Worm (Caenorhabditis elegans) whole organism, young adult: ENCODE data around the gene Y53C12B.1.

Source experiments
- B0261.1 ChIP-seq: sonication (generic microtip); optimal IDR thresholded peaks from 2 replicates; lab custom pipeline; 2016; ENCODE audit warnings: mild to moderate bottlenecking, missing genetic modification characterization, moderate library complexity, missing compliant biosample characterization
- F33H1.4 ChIP-seq: fragments of 200-800 bp; sonication (Bioruptor generic); IDR thresholded peaks from 2 replicates; pipeline ENCODE4 v1.3.6; 2022; ENCODE audit warnings: missing genetic modification reagents, missing genetic modification characterization, missing compliant biosample characterization
- F39B2.1 ChIP-seq: fragments of 200-800 bp; sonication (Bioruptor generic); IDR thresholded peaks from 2 replicates; pipeline ENCODE4 v1.3.6; 2022; ENCODE audit warnings: missing genetic modification reagents, missing genetic modification characterization, missing compliant biosample characterization
- F49E8.2 ChIP-seq: sonication (generic microtip); optimal IDR thresholded peaks from 3 replicates; lab custom pipeline; 2017; ENCODE audit warnings: missing genetic modification characterization, mild to moderate bottlenecking, missing compliant biosample characterization, antibody characterized with exemption, moderate library complexity; ENCODE audit not compliant: insufficient read depth
- F57A8.1 ChIP-seq: fragments of 200-800 bp; sonication (Bioruptor generic); optimal IDR thresholded peaks from 2 replicates; lab custom pipeline; 2018; ENCODE audit warnings: mild to moderate bottlenecking, missing genetic modification characterization, moderate library complexity, missing compliant biosample characterization
- F57C9.4 ChIP-seq: sonication (generic microtip); optimal IDR thresholded peaks from 2 replicates; lab custom pipeline; 2017; ENCODE audit warnings: mild to moderate bottlenecking, missing genetic modification characterization, missing compliant biosample characterization
- K12H6.12 ChIP-seq: fragments of 200-800 bp; sonication (Bioruptor generic); optimal IDR thresholded peaks from 2 replicates; lab custom pipeline; 2018; ENCODE audit warnings: mild to moderate bottlenecking, missing genetic modification characterization, missing compliant biosample characterization
- T07F8.4 ChIP-seq: sonication (generic microtip); optimal IDR thresholded peaks from 2 replicates; lab custom pipeline; 2016; ENCODE audit warnings: mild to moderate bottlenecking, missing genetic modification characterization, moderate library complexity, missing compliant biosample characterization
- ZK185.1 ChIP-seq: sonication (generic microtip); optimal IDR thresholded peaks from 2 replicates; lab custom pipeline; 2016; ENCODE audit warnings: mild to moderate bottlenecking, missing genetic modification characterization, missing compliant biosample characterization; ENCODE audit not compliant: poor library complexity, severe bottlenecking
- ama-1 ChIP-seq, 3 experiments: fragments of 150-350 bp in 1 of 3; sonication (generic microtip) in 2 of 3; optimal IDR thresholded peaks; 2 replicates each; lab custom pipeline; 2014 to 2018; ENCODE audit warnings: missing biosample characterization in 2 of 3, missing genetic modification characterization in 2 of 3, missing genetic modification reagents in 2 of 3
- aptf-3 ChIP-seq: fragments of 200-800 bp; sonication (Bioruptor generic); IDR thresholded peaks from 2 replicates; pipeline ENCODE4 v1.3.6; 2022; ENCODE audit warnings: missing genetic modification characterization, missing compliant biosample characterization
- athp-1 ChIP-seq: sonication (generic microtip); optimal IDR thresholded peaks from 2 replicates; lab custom pipeline; 2017; ENCODE audit warnings: mild to moderate bottlenecking, missing genetic modification characterization, missing compliant biosample characterization
- attf-3 ChIP-seq: fragments of 200-800 bp; sonication (Bioruptor generic); conservative IDR thresholded peaks from 2 replicates; pipeline ENCODE4 v1.3.6; 2022; ENCODE audit warnings: missing genetic modification reagents, missing genetic modification characterization, missing compliant biosample characterization
- bed-2 ChIP-seq: fragments of 200-800 bp; sonication (Bioruptor generic); IDR thresholded peaks from 2 replicates; pipeline ENCODE4 v1.3.6; 2022; ENCODE audit warnings: missing genetic modification reagents, missing genetic modification characterization, missing compliant biosample characterization
- ccch-3 ChIP-seq: fragments of 200-800 bp; sonication (Bioruptor generic); optimal IDR thresholded peaks from 2 replicates; lab custom pipeline; 2018; ENCODE audit warnings: mild to moderate bottlenecking, missing genetic modification characterization, missing compliant biosample characterization
- cebp-1 ChIP-seq, 2 experiments: fragments of 200-800 bp in 1 of 2; sonication (Bioruptor generic) in 1 of 2; sonication (generic microtip) in 1 of 2; IDR thresholded peaks in 1 of 2; optimal IDR thresholded peaks in 1 of 2; 2 replicates each; pipeline versions ENCODE4 v1.3.6 to Lab custom; 2017 to 2022; ENCODE audit warnings: missing compliant biosample characterization in 2 of 2, missing genetic modification characterization in 2 of 2, mild to moderate bottlenecking in 1 of 2, missing genetic modification reagents in 1 of 2, moderate library complexity in 1 of 2
- cebp-2 ChIP-seq: fragments of 200-800 bp; sonication (Bioruptor generic); IDR thresholded peaks from 2 replicates; pipeline ENCODE4 v1.3.6; 2022; ENCODE audit warnings: missing genetic modification characterization, missing compliant biosample characterization
- ceh-100 ChIP-seq: fragments of 200-800 bp; sonication (Bioruptor generic); IDR thresholded peaks from 2 replicates; pipeline ENCODE4 v1.3.6; 2022; ENCODE audit warnings: missing genetic modification reagents, missing genetic modification characterization, missing compliant biosample characterization
- ceh-58 ChIP-seq: fragments of 200-800 bp; sonication (Bioruptor generic); IDR thresholded peaks from 2 replicates; pipeline ENCODE4 v1.3.6; 2022; ENCODE audit warnings: missing genetic modification characterization, missing compliant biosample characterization
- ceh-79 ChIP-seq: sonication (generic microtip); optimal IDR thresholded peaks from 2 replicates; lab custom pipeline; 2017; ENCODE audit warnings: mild to moderate bottlenecking, missing genetic modification characterization, missing compliant biosample characterization
- chd-7 ChIP-seq: sonication (generic microtip); optimal IDR thresholded peaks from 2 replicates; lab custom pipeline; 2016; ENCODE audit warnings: mild to moderate bottlenecking, missing genetic modification characterization, moderate library complexity, missing compliant biosample characterization
- egl-18 ChIP-seq: fragments of 200-800 bp; sonication (Bioruptor generic); IDR thresholded peaks from 2 replicates; pipeline ENCODE4 v1.3.6; 2022; ENCODE audit warnings: missing genetic modification reagents, missing genetic modification characterization, missing compliant biosample characterization
- fkh-3 ChIP-seq: sonication (generic microtip); optimal IDR thresholded peaks from 2 replicates; lab custom pipeline; 2016; ENCODE audit warnings: mild to moderate bottlenecking, missing genetic modification characterization, missing compliant biosample characterization
- him-1 ChIP-seq: sonication (generic microtip); optimal IDR thresholded peaks from 2 replicates; lab custom pipeline; 2016; ENCODE audit warnings: missing genotype, missing genetic modification reagents, missing genetic modification characterization, missing compliant biosample characterization
- hlh-12 ChIP-seq: sonication (generic microtip); optimal IDR thresholded peaks from 2 replicates; lab custom pipeline; 2016; ENCODE audit warnings: missing genetic modification characterization, missing compliant biosample characterization
- hsf-1 ChIP-seq: fragments of 200-800 bp; sonication (Bioruptor generic); IDR thresholded peaks from 2 replicates; pipeline ENCODE4 v1.3.6; 2022; ENCODE audit warnings: missing genetic modification reagents, missing genetic modification characterization, missing compliant biosample characterization
- lin-40 ChIP-seq: sonication (generic microtip); optimal IDR thresholded peaks from 2 replicates; lab custom pipeline; 2016; ENCODE audit warnings: missing genetic modification characterization, mild to moderate bottlenecking, missing compliant biosample characterization, missing genotype, missing genetic modification reagents
- madf-3 ChIP-seq: fragments of 200-800 bp; sonication (Bioruptor generic); IDR thresholded peaks from 2 replicates; pipeline ENCODE4 v1.3.6; 2022; ENCODE audit warnings: missing genetic modification reagents, missing genetic modification characterization, missing compliant biosample characterization
- mel-28 ChIP-seq: sonication (generic microtip); optimal IDR thresholded peaks from 2 replicates; lab custom pipeline; 2016; ENCODE audit warnings: borderline replicate concordance, mild to moderate bottlenecking, missing genetic modification characterization, missing compliant biosample characterization
- nhr-120 ChIP-seq: fragments of 200-800 bp; sonication (Bioruptor generic); IDR thresholded peaks from 2 replicates; pipeline ENCODE4 v1.3.6; 2022; ENCODE audit warnings: missing genetic modification characterization, missing compliant biosample characterization
- pbrm-1 ChIP-seq: fragments of 200-800 bp; sonication (Bioruptor generic); IDR thresholded peaks from 2 replicates; pipeline ENCODE4 v1.3.6; 2022; ENCODE audit warnings: missing genetic modification reagents, missing genetic modification characterization, missing compliant biosample characterization
- pha-4 ChIP-seq: fragments of 150-350 bp; sonication (generic microtip); optimal IDR thresholded peaks from 2 replicates; lab custom pipeline; 2014; ENCODE audit warnings: missing biosample characterization, missing genetic modification reagents, missing genetic modification characterization
- rec-8 ChIP-seq, 2 experiments: sonication (generic microtip); optimal IDR thresholded peaks; 2 replicates each; lab custom pipeline; 2016; ENCODE audit warnings: mild to moderate bottlenecking in 2 of 2, missing genetic modification characterization in 2 of 2, missing genetic modification reagents in 2 of 2, missing genotype in 2 of 2, missing biosample characterization in 1 of 2, missing compliant biosample characterization in 1 of 2, moderate library complexity in 1 of 2
- sdz-38 ChIP-seq: sonication (generic microtip); optimal IDR thresholded peaks from 2 replicates; lab custom pipeline; 2016; ENCODE audit warnings: missing genotype, missing genetic modification characterization, missing compliant biosample characterization
- somi-1 ChIP-seq: fragments of 200-800 bp; sonication (Bioruptor generic); optimal IDR thresholded peaks from 2 replicates; lab custom pipeline; 2018; ENCODE audit warnings: mild to moderate bottlenecking, missing genetic modification characterization, missing compliant biosample characterization
- tbp1 ChIP-seq: fragments of 200-800 bp; sonication (Bioruptor generic); optimal IDR thresholded peaks from 2 replicates; lab custom pipeline; 2018; ENCODE audit warnings: mild to moderate bottlenecking, missing genetic modification characterization, missing compliant biosample characterization
- zfh-2 ChIP-seq: fragments of 200-800 bp; sonication (Bioruptor generic); conservative IDR thresholded peaks from 2 replicates; pipeline ENCODE4 v1.3.6; 2022; ENCODE audit warnings: missing genetic modification reagents, missing genetic modification characterization, missing compliant biosample characterization
- zim-3 ChIP-seq: sonication (generic microtip); optimal IDR thresholded peaks from 2 replicates; lab custom pipeline; 2017; ENCODE audit warnings: mild to moderate bottlenecking, missing genetic modification characterization, moderate library complexity, missing compliant biosample characterization
- ztf-18 ChIP-seq: sonication (generic microtip); optimal IDR thresholded peaks from 2 replicates; lab custom pipeline; 2016; ENCODE audit warnings: missing genotype, mild to moderate bottlenecking, missing genetic modification characterization, missing compliant biosample characterization
- ztf-25 ChIP-seq: fragments of 200-800 bp; sonication (Bioruptor generic); IDR thresholded peaks from 2 replicates; pipeline ENCODE4 v1.3.6; 2022; ENCODE audit warnings: missing genetic modification reagents, missing genetic modification characterization, missing compliant biosample characterization
- ztf-26 ChIP-seq: sonication (generic microtip); optimal IDR thresholded peaks from 2 replicates; lab custom pipeline; 2017; ENCODE audit warnings: missing genetic modification characterization, missing compliant biosample characterization
- ztf-28 ChIP-seq: fragments of 200-800 bp; sonication (Bioruptor generic); IDR thresholded peaks from 2 replicates; pipeline ENCODE4 v1.3.6; 2022; ENCODE audit warnings: missing genetic modification reagents, missing genetic modification characterization, missing compliant biosample characterization

The Y53C12B.1 gene

ce11 chrII:9774653-9775052, 28.8 kb upstream of the Y53C12B.1 start (continued):
- TF ChIP-seq K12H6.12 (tag; lab: Kevin White, UChicago) (no peak), zim-3 (tag; lab: Kevin White, UChicago) (peak; percentile 75), sdz-38 (tag; lab: Kevin White, UChicago) (no peak), zfh-2 (GFP tag; lab: Robert Waterston, UW) (no peak), attf-3 (GFP tag; lab: Robert Waterston, UW) (peak; percentile 66), ceh-79 (tag; lab: Kevin White, UChicago) (no peak), nhr-120 (no peak), ztf-28 (GFP tag; lab: Robert Waterston, UW) (peak; percentile 76; the same call in 1 of the 2 replicates), ztf-18 (tag; lab: Kevin White, UChicago) (peak; percentile 65), lin-40 (peak; percentile 68), F49E8.2 (tag; lab: Kevin White, UChicago) (peak; percentile 20)

- no peak for TF ChIP-seq aptf-3 (GFP tag; lab: Robert Waterston, UW)
- no peak for TF ChIP-seq pha-4
- no peak for TF ChIP-seq ztf-28 (GFP tag; lab: Robert Waterston, UW)
- TF ChIP-seq fkh-3 (tag; lab: Kevin White, UChicago), result no peak
- TF ChIP-seq mel-28 (tag; lab: Kevin White, UChicago), result no peak
- no peak for TF ChIP-seq hsf-1 (GFP tag; lab: Robert Waterston, UW)
- no peak for TF ChIP-seq F57A8.1 (GFP tag; lab: Kevin White, UChicago)
- no peak for TF ChIP-seq F39B2.1
- no peak for TF ChIP-seq cebp-1 (GFP tag; IDR thresholded peaks at IDR 0.05; lab: Robert Waterston, UW)
- TF ChIP-seq cebp-1 (tag; optimal IDR thresholded peaks at IDR 0.05; lab: Kevin White, UChicago), result no peak
- TF ChIP-seq ztf-26 (tag; lab: Kevin White, UChicago), result no peak
- TF ChIP-seq tbp1, result no peak
- TF ChIP-seq pbrm-1, result no peak
- TF ChIP-seq F57C9.4 (tag; lab: Kevin White, UChicago), result no peak
- TF ChIP-seq ceh-58 (GFP tag; lab: Robert Waterston, UW), result no peak
- TF ChIP-seq cebp-2, result no peak
- no peak for TF ChIP-seq athp-1 (tag; lab: Kevin White, UChicago)
- TF ChIP-seq madf-3 (GFP tag; lab: Robert Waterston, UW), result no peak
- no peak for TF ChIP-seq F49E8.2 (tag; lab: Kevin White, UChicago)
- no peak for TF ChIP-seq egl-18 (GFP tag; lab: Robert Waterston, UW)
Observed at ce11 chrII:9773892-9774581, 28.2 kb upstream of the Y53C12B.1 start, which contains the start of gene ZK1321.4. Gene ZK1321.4 (minus strand): TSS chrII:9773942.

ce11 chrII:9769797-9770520, 24.1 kb upstream of the Y53C12B.1 start, which contains the start of gene aqp-10:
Gene aqp-10 (minus strand): TSS chrII:9769847.
- TF ChIP-seq hlh-12 (tag; lab: Kevin White, UChicago), result no peak
- TF ChIP-seq K12H6.12 (tag; lab: Kevin White, UChicago), result peak; percentile 3
- no peak for TF ChIP-seq rec-8 (tag; optimal IDR thresholded peaks at IDR 0.05; lab: Kevin White, UChicago)
- TF ChIP-seq chd-7, result no peak
- TF ChIP-seq F57A8.1 (GFP tag; lab: Kevin White, UChicago), result no peak
- no peak for TF ChIP-seq bed-2 (GFP tag; lab: Robert Waterston, UW)
- TF ChIP-seq B0261.1 (tag; lab: Kevin White, UChicago), result no peak
- no peak for TF ChIP-seq ama-1 (optimal IDR thresholded peaks at IDR 0.05; lab: Kevin White, UChicago)
- no peak for TF ChIP-seq ama-1 (GFP tag; optimal IDR thresholded peaks at IDR 0.05; lab: Kevin White, UChicago)
- no peak for TF ChIP-seq T07F8.4 (tag; lab: Kevin White, UChicago)
- no peak for TF ChIP-seq him-1 (tag; lab: Kevin White, UChicago)
- peak; percentile 38 for TF ChIP-seq ZK185.1 (tag; lab: Kevin White, UChicago)
- no peak for TF ChIP-seq ceh-100 (GFP tag; lab: Robert Waterston, UW)
- TF ChIP-seq tbp1, result peak; percentile 29
- TF ChIP-seq F33H1.4 (GFP tag; lab: Robert Waterston, UW), result no peak
- TF ChIP-seq ztf-25, result no peak
- TF ChIP-seq ccch-3 (GFP tag; lab: Kevin White, UChicago), result no peak
- peak; percentile 19 for TF ChIP-seq somi-1
- TF ChIP-seq F57C9.4 (tag; lab: Kevin White, UChicago), result no peak
- 0 out of 2 replicates have a peak, but pooled peaks have one; percentile 34 for TF ChIP-seq pbrm-1
